Fruit fly (Drosophila melanogaster) ovary, adult (tissue): ENCODE results near the gene Idh3b.

Source experiments
- CG17801 ChIP-seq: fragments of 200-800 bp; optimal IDR thresholded peaks from 2 replicates; lab custom pipeline; 2019; ENCODE audit warnings: missing biosample characterization, mild to moderate bottlenecking, missing genetic modification characterization, moderate library complexity; ENCODE audit not compliant: partially characterized antibody

Idh3b gene

dm6 chr3R:22041625-22042282 lies 22.6 kb upstream of the Idh3b start, which contains the start of gene how:
Gene how (plus strand): TSS chr3R:22042191.
- no peak for TF ChIP-seq CG17801

- TF ChIP-seq CG17801, result no peak
Observed at dm6 chr3R:22040400-22040799, 21.2 kb upstream of the Idh3b start.

- no peak for TF ChIP-seq CG17801
Observed at dm6 chr3R:22039480-22039879, 20.3 kb upstream of the Idh3b start.

- no peak for TF ChIP-seq CG17801
Observed at dm6 chr3R:22035552-22035951, 16.4 kb upstream of the Idh3b start.

dm6 chr3R:22034160-22034742 lies 15.1 kb upstream of the Idh3b start, which contains the start of the genes CG45099, CG6015, pit and Fadd:
Gene CG45099 (minus strand): TSS chr3R:22034286.
Gene CG6015 (minus strand): TSS chr3R:22034286.
Gene pit (plus strand): TSS chr3R:22034298.
Gene Fadd (plus strand): TSS chr3R:22034455.
- no peak for TF ChIP-seq CG17801

dm6 chr3R:22031738-22032137 lies 12.6 kb upstream of the Idh3b start, which contains the start of gene CG13409:
Gene CG13409 (minus strand): TSS chr3R:22031900.
- TF ChIP-seq CG17801, result no peak

dm6 chr3R:22027743-22028099 lies 8.5 kb upstream of the Idh3b start:
- no peak for TF ChIP-seq CG17801

dm6 chr3R:22026922-22027742 lies 8.0 kb upstream of the Idh3b start, which contains the start of the genes Cchl and ND-42:
Gene Cchl (minus strand): TSS chr3R:22027480.
Gene ND-42 (plus strand): TSS chr3R:22027709.
- peak; percentile 72 for TF ChIP-seq CG17801

- TF ChIP-seq CG17801, result peak; percentile 22
Observed at dm6 chr3R:22025320-22025719, 6.1 kb upstream of the Idh3b start, which contains the start of gene CG6028. Gene CG6028 (minus strand): TSS chr3R:22025506.

dm6 chr3R:22023041-22023626 lies 4.0 kb upstream of the Idh3b start, which contains the start of the genes Mitofilin and mRpL35:
Gene Mitofilin (minus strand): TSS chr3R:22023335.
Gene mRpL35 (plus strand): TSS chr3R:22023527.
- TF ChIP-seq CG17801, result no peak

- no peak for TF ChIP-seq CG17801
Observed at dm6 chr3R:22022623-22023022, 3.4 kb upstream of the Idh3b start.

- no peak for TF ChIP-seq CG17801
Observed at dm6 chr3R:22014397-22014796, 4.8 kb downstream of the Idh3b start, which contains the start of gene Theg. Gene Theg (plus strand): TSS chr3R:22014697.

- TF ChIP-seq CG17801, result no peak
Observed at dm6 chr3R:22003508-22003907, 15.7 kb downstream of the Idh3b start.

dm6 chr3R:21999641-22000040 lies 19.5 kb downstream of the Idh3b start:
- TF ChIP-seq CG17801, result no peak

dm6 chr3R:21998877-21999276 lies 20.3 kb downstream of the Idh3b start:
- no peak for TF ChIP-seq CG17801

dm6 chr3R:21992909-21993308 lies 26.3 kb downstream of the Idh3b start:
- TF ChIP-seq CG17801, result peak; percentile 10
